Worm (Caenorhabditis elegans) whole organism, L1 larva: ENCODE data around the gene srd-59.

Experiments
- C04F5.9 ChIP-seq: sonication (generic microtip); optimal IDR thresholded peaks from 2 replicates; lab custom pipeline; 2016; ENCODE audit warnings: missing genetic modification characterization, missing compliant biosample characterization
- F16B12.6 ChIP-seq: fragments of 150-350 bp; optimal IDR thresholded peaks from 2 replicates; lab custom pipeline; 2014; ENCODE audit warnings: missing biosample characterization, missing genetic modification characterization
- Y116A8C.19 ChIP-seq: sonication (generic microtip); optimal IDR thresholded peaks from 2 replicates; lab custom pipeline; 2016; ENCODE audit warnings: missing compliant biosample characterization, missing genetic modification characterization, borderline replicate concordance
- alr-1 ChIP-seq: fragments of 200-800 bp; sonication (Bioruptor generic); optimal IDR thresholded peaks from 2 replicates; lab custom pipeline; 2018; ENCODE audit warnings: borderline replicate concordance, mild to moderate bottlenecking, missing genetic modification characterization, missing compliant biosample characterization
- aly-2 ChIP-seq: fragments of 150-350 bp; optimal IDR thresholded peaks from 2 replicates; lab custom pipeline; 2014; ENCODE audit warnings: missing biosample characterization, missing genetic modification characterization
- ama-1 ChIP-seq: fragments of 150-350 bp; optimal IDR thresholded peaks from 2 replicates; lab custom pipeline; 2014
- blmp-1 ChIP-seq: fragments of 150-350 bp; optimal IDR thresholded peaks from 2 replicates; lab custom pipeline; 2014; ENCODE audit warnings: missing biosample characterization, missing genetic modification characterization
- ceh-63 ChIP-seq: fragments of 200-800 bp; sonication (Bioruptor generic); optimal IDR thresholded peaks from 2 replicates; lab custom pipeline; 2018; ENCODE audit warnings: mild to moderate bottlenecking, missing genetic modification characterization, missing compliant biosample characterization
- ceh-8 ChIP-seq: fragments of 200-800 bp; sonication (Bioruptor generic); optimal IDR thresholded peaks from 2 replicates; lab custom pipeline; 2018; ENCODE audit warnings: mild to moderate bottlenecking, missing genetic modification characterization, moderate library complexity, missing compliant biosample characterization
- ceh-82 ChIP-seq, 3 experiments: fragments of 150-350 bp in 1 of 3; sonication (generic microtip) in 2 of 3; optimal IDR thresholded peaks; 2 replicates each; lab custom pipeline; 2014 to 2017; ENCODE audit warnings: missing biosample characterization in 3 of 3, missing genetic modification characterization in 3 of 3
- ceh-88 ChIP-seq: fragments of 200-800 bp; sonication (Bioruptor generic); IDR thresholded peaks from 2 replicates; pipeline ENCODE4 v1.3.6; 2022; ENCODE audit warnings: missing genetic modification characterization, missing compliant biosample characterization
- ces-1 ChIP-seq: fragments of 150-350 bp; optimal IDR thresholded peaks from 2 replicates; lab custom pipeline; 2014; ENCODE audit warnings: missing biosample characterization, missing genetic modification reagents, missing genetic modification characterization
- dpl-1 ChIP-seq, 3 experiments: fragments of 150-350 bp in 2 of 3; sonication (generic microtip) in 1 of 3; optimal IDR thresholded peaks; 2 replicates each; lab custom pipeline; 2014 to 2017; ENCODE audit warnings: missing biosample characterization in 3 of 3, missing genetic modification characterization in 3 of 3, missing genetic modification reagents in 3 of 3
- dsc-1 ChIP-seq: sonication (generic microtip); optimal IDR thresholded peaks from 2 replicates; lab custom pipeline; 2016; ENCODE audit warnings: mild to moderate bottlenecking, missing genetic modification characterization, missing compliant biosample characterization
- efl-3 ChIP-seq: fragments of 200-800 bp; sonication (Bioruptor generic); optimal IDR thresholded peaks from 2 replicates; lab custom pipeline; 2018; ENCODE audit warnings: mild to moderate bottlenecking, missing genetic modification characterization, missing compliant biosample characterization
- egl-13 ChIP-seq: sonication (generic microtip); optimal IDR thresholded peaks from 2 replicates; lab custom pipeline; 2016; ENCODE audit warnings: missing genotype, missing genetic modification reagents, missing genetic modification characterization, missing compliant biosample characterization
- egl-27 ChIP-seq, 2 experiments: fragments of 150-350 bp in 1 of 2; sonication (generic microtip); optimal IDR thresholded peaks; 3 replicates each; lab custom pipeline; 2017 to 2018; ENCODE audit warnings: missing biosample characterization in 2 of 2, missing genetic modification characterization in 2 of 2, missing genetic modification reagents in 2 of 2
- elt-2 ChIP-seq: sonication (generic microtip); optimal IDR thresholded peaks from 2 replicates; lab custom pipeline; 2016; ENCODE audit warnings: missing genetic modification characterization, mild to moderate bottlenecking, inconsistent platforms, missing compliant biosample characterization, missing genetic modification reagents
- elt-3 ChIP-seq, 6 experiments: fragments of 150-350 bp in 1 of 6; sonication (generic microtip); optimal IDR thresholded peaks; 2 replicates each; lab custom pipeline; 2017 to 2018; ENCODE audit warnings: missing biosample characterization in 6 of 6, missing genetic modification characterization in 6 of 6, inconsistent platforms in 1 of 6
- fkh-10 ChIP-seq: sonication (generic microtip); optimal IDR thresholded peaks from 2 replicates; lab custom pipeline; 2017; ENCODE audit warnings: missing biosample characterization, missing genetic modification reagents, missing genetic modification characterization
- fkh-4 ChIP-seq: sonication (generic microtip); optimal IDR thresholded peaks from 2 replicates; lab custom pipeline; 2016; ENCODE audit warnings: missing compliant biosample characterization, missing genetic modification characterization, borderline replicate concordance
- fos-1 ChIP-seq: fragments of 150-350 bp; optimal IDR thresholded peaks from 2 replicates; lab custom pipeline; 2014; ENCODE audit warnings: missing biosample characterization, missing genetic modification characterization
- grh-1 ChIP-seq: fragments of 200-800 bp; sonication (Bioruptor generic); IDR thresholded peaks from 2 replicates; pipeline ENCODE4 v1.3.6; 2022; ENCODE audit warnings: missing genetic modification reagents, missing genetic modification characterization, missing compliant biosample characterization
- hlh-17 ChIP-seq: fragments of 200-800 bp; sonication (Bioruptor generic); optimal IDR thresholded peaks from 2 replicates; lab custom pipeline; 2018; ENCODE audit warnings: missing genetic modification characterization, mild to moderate bottlenecking, missing compliant biosample characterization, moderate library complexity, borderline replicate concordance
- hlh-4 ChIP-seq: sonication (generic microtip); optimal IDR thresholded peaks from 2 replicates; lab custom pipeline; 2016; ENCODE audit warnings: mild to moderate bottlenecking, missing genetic modification characterization, missing compliant biosample characterization
- hpl-2 ChIP-seq: fragments of 150-350 bp; optimal IDR thresholded peaks from 2 replicates; lab custom pipeline; 2014; ENCODE audit warnings: missing biosample characterization, missing genetic modification reagents, missing genetic modification characterization
- isw-1 ChIP-seq: fragments of 200-800 bp; sonication (Bioruptor generic); IDR thresholded peaks from 2 replicates; pipeline ENCODE4 v1.3.6; 2022; ENCODE audit warnings: missing genetic modification characterization, missing compliant biosample characterization
- jun-1 ChIP-seq: fragments of 150-350 bp; optimal IDR thresholded peaks from 2 replicates; lab custom pipeline; 2014; ENCODE audit warnings: missing biosample characterization, missing genetic modification reagents, missing genetic modification characterization
- lin-13 ChIP-seq: fragments of 150-350 bp; optimal IDR thresholded peaks from 2 replicates; lab custom pipeline; 2014; ENCODE audit warnings: missing biosample characterization, missing genetic modification reagents, missing genetic modification characterization
- lin-14 ChIP-seq: fragments of 200-800 bp; sonication (Bioruptor generic); optimal IDR thresholded peaks from 2 replicates; lab custom pipeline; 2018; ENCODE audit warnings: mild to moderate bottlenecking, missing genetic modification characterization, moderate library complexity, missing compliant biosample characterization
- lin-15B ChIP-seq: fragments of 150-350 bp; sonication (generic microtip); optimal IDR thresholded peaks from 3 replicates; lab custom pipeline; 2014; ENCODE audit warnings: missing biosample characterization, missing genetic modification characterization
- mdl-1 ChIP-seq, 2 experiments: fragments of 150-350 bp; optimal IDR thresholded peaks; 2 replicates each; lab custom pipeline; 2014 to 2017; ENCODE audit warnings: missing biosample characterization in 2 of 2, missing genetic modification characterization in 2 of 2, inconsistent platforms in 1 of 2
- mef-2 ChIP-seq: fragments of 150-350 bp; optimal IDR thresholded peaks from 2 replicates; lab custom pipeline; 2014; ENCODE audit warnings: missing biosample characterization, missing genetic modification characterization
- mep-1 ChIP-seq: fragments of 150-350 bp; optimal IDR thresholded peaks from 2 replicates; lab custom pipeline; 2014; ENCODE audit warnings: missing biosample characterization, missing genetic modification characterization
- nhr-19 ChIP-seq: fragments of 200-800 bp; sonication (Bioruptor generic); conservative IDR thresholded peaks from 2 replicates; pipeline ENCODE4 v1.3.6; 2022; ENCODE audit warnings: missing genetic modification characterization, missing compliant biosample characterization
- nhr-20 ChIP-seq: sonication (generic microtip); optimal IDR thresholded peaks from 2 replicates; lab custom pipeline; 2016; ENCODE audit warnings: mild to moderate bottlenecking, missing genetic modification characterization, missing compliant biosample characterization
- nhr-237 ChIP-seq: fragments of 150-350 bp; optimal IDR thresholded peaks from 2 replicates; lab custom pipeline; 2014; ENCODE audit warnings: missing biosample characterization, missing genetic modification characterization
- nhr-28 ChIP-seq: fragments of 150-350 bp; optimal IDR thresholded peaks from 2 replicates; lab custom pipeline; 2014; ENCODE audit warnings: missing biosample characterization, missing genetic modification characterization
- nhr-71 ChIP-seq: sonication (generic microtip); optimal IDR thresholded peaks from 2 replicates; lab custom pipeline; 2016; ENCODE audit warnings: mild to moderate bottlenecking, missing genetic modification characterization, moderate library complexity, missing compliant biosample characterization
- nhr-84 ChIP-seq: sonication (generic microtip); optimal IDR thresholded peaks from 2 replicates; lab custom pipeline; 2017; ENCODE audit warnings: missing biosample characterization, missing genetic modification characterization
- skn-1 ChIP-seq: fragments of 150-350 bp; optimal IDR thresholded peaks from 2 replicates; lab custom pipeline; 2014; ENCODE audit warnings: missing biosample characterization, missing genetic modification characterization
- snpc-4 ChIP-seq: fragments of 150-350 bp; optimal IDR thresholded peaks from 2 replicates; lab custom pipeline; 2014; ENCODE audit warnings: missing biosample characterization, missing genetic modification characterization
- sox-4 ChIP-seq: sonication (generic microtip); optimal IDR thresholded peaks from 2 replicates; lab custom pipeline; 2016; ENCODE audit warnings: missing genetic modification characterization, missing compliant biosample characterization
- swsn-7 ChIP-seq: sonication (generic microtip); optimal IDR thresholded peaks from 2 replicates; lab custom pipeline; 2016; ENCODE audit warnings: missing genetic modification characterization, missing compliant biosample characterization
- tlp-1 ChIP-seq: fragments of 150-350 bp; optimal IDR thresholded peaks from 2 replicates; lab custom pipeline; 2014; ENCODE audit warnings: missing biosample characterization, missing genetic modification characterization
- unc-86 ChIP-seq: sonication (generic microtip); optimal IDR thresholded peaks from 2 replicates; lab custom pipeline; 2016; ENCODE audit warnings: missing genetic modification characterization, missing compliant biosample characterization
- ztf-11 ChIP-seq, 2 experiments: sonication (generic microtip); optimal IDR thresholded peaks; 2 replicates each; lab custom pipeline; 2016 to 2017; ENCODE audit warnings: missing genetic modification characterization in 2 of 2, missing biosample characterization in 1 of 2, missing compliant biosample characterization in 1 of 2
- ztf-4 ChIP-seq: fragments of 150-350 bp; optimal IDR thresholded peaks from 2 replicates; lab custom pipeline; 2014; ENCODE audit warnings: missing biosample characterization, missing genetic modification characterization

The srd-59 gene

ce11 chrII:7200051-7200599 lies 5.4 kb upstream of the srd-59 start, which contains the start of gene pcrg-1 (continued):
- TF ChIP-seq lin-15B (tag; lab: Kevin White, UChicago) = no peak
- peak; percentile 74 for TF ChIP-seq mep-1
- no peak for TF ChIP-seq nhr-84 (tag; lab: Kevin White, UChicago)
- TF ChIP-seq dsc-1 (tag; lab: Kevin White, UChicago) = peak; percentile 87
- TF ChIP-seq blmp-1 (tag; lab: Kevin White, UChicago) = peak; percentile 7
- TF ChIP-seq nhr-237 (tag; lab: Kevin White, UChicago) = no peak
- peak; percentile 23 for TF ChIP-seq mef-2
- TF ChIP-seq elt-2 (tag; lab: Kevin White, UChicago) = peak; percentile 76
- TF ChIP-seq hlh-4 (tag; lab: Kevin White, UChicago) = no peak
- peak; percentile 61 for TF ChIP-seq efl-3
- no peak for TF ChIP-seq ama-1
- no peak for TF ChIP-seq egl-27 (tag; optimal IDR thresholded peaks at IDR 0.05; lab: Kevin White, UChicago)
- no peak for TF ChIP-seq nhr-28 (tag; lab: Kevin White, UChicago)
- peak; percentile 72 for TF ChIP-seq ceh-8 (GFP tag; lab: Kevin White, UChicago)
- TF ChIP-seq dpl-1 (GFP tag; optimal IDR thresholded peaks at IDR 0.05; lab: Kevin White, UChicago) = peak; percentile 45 to 59 (median 56)
- TF ChIP-seq alr-1 (tag; lab: Kevin White, UChicago) = no peak
- TF ChIP-seq Y116A8C.19 (tag; lab: Kevin White, UChicago) = peak; percentile 15
- TF ChIP-seq C04F5.9 (tag; lab: Kevin White, UChicago) = peak; percentile 59
- TF ChIP-seq snpc-4 (tag; lab: Kevin White, UChicago) = peak; percentile 99
- no peak for TF ChIP-seq skn-1
- peak; percentile 36 for TF ChIP-seq aly-2
- peak; percentile 86 for TF ChIP-seq swsn-7
- no peak for TF ChIP-seq hlh-17 (GFP tag; lab: Kevin White, UChicago)
- no peak for TF ChIP-seq ces-1
- TF ChIP-seq lin-14 (GFP tag; lab: Kevin White, UChicago) = peak; percentile 86
- TF ChIP-seq lin-13 = peak; percentile 64
- peak; percentile 39 for TF ChIP-seq jun-1
- TF ChIP-seq fkh-4 (tag; lab: Kevin White, UChicago) = no peak
- peak; percentile 40 to 76 (median 73) for TF ChIP-seq ceh-82 (tag; optimal IDR thresholded peaks at IDR 0.05; lab: Kevin White, UChicago)
- TF ChIP-seq tlp-1 = no peak
- peak; percentile 89 for TF ChIP-seq nhr-20 (tag; lab: Kevin White, UChicago)
- TF ChIP-seq nhr-19 (GFP tag; lab: Robert Waterston, UW) = peak; percentile 93
- TF ChIP-seq ceh-88 (GFP tag; lab: Robert Waterston, UW) = peak; percentile 76
- TF ChIP-seq fkh-10 (GFP tag; lab: Kevin White, UChicago) = no peak
- peak; percentile 9 for TF ChIP-seq ztf-4 (tag; lab: Kevin White, UChicago)
- TF ChIP-seq hpl-2 (GFP tag; lab: Kevin White, UChicago) = no peak
- peak; percentile 42 for TF ChIP-seq isw-1 (GFP tag; lab: Robert Waterston, UW)
- peak; percentile 77 for TF ChIP-seq grh-1
- TF ChIP-seq sox-4 (tag; lab: Kevin White, UChicago) = peak; percentile 36
- TF ChIP-seq unc-86 (tag; lab: Kevin White, UChicago) = peak; percentile 57
- TF ChIP-seq F16B12.6 (tag; lab: Kevin White, UChicago) = peak; percentile 8
- TF ChIP-seq egl-13 = peak; percentile 23
- peak in 2 of 6 experiments; percentile 36 to 83 for TF ChIP-seq elt-3 (tag; optimal IDR thresholded peaks at IDR 0.05; lab: Kevin White, UChicago)
- TF ChIP-seq fos-1 = peak; percentile 57
- peak; percentile 89 for TF ChIP-seq nhr-71
- peak; percentile 67 for TF ChIP-seq ceh-63
- TF ChIP-seq ztf-11 (tag; optimal IDR thresholded peaks at IDR 0.05; lab: Kevin White, UChicago) = peak in 1 of 2 experiments; percentile 76
- TF ChIP-seq mdl-1 (tag; optimal IDR thresholded peaks at IDR 0.05; lab: Kevin White, UChicago) = peak in 1 of 2 experiments; percentile 77
- TF ChIP-seq, all 84 proteins: peak for 55
